Fruit fly (Drosophila melanogaster) whole organism, prepupa: ENCODE results near the gene Argp.

Source experiments
- Blimp-1 ChIP-seq: fragments of 200-800 bp; sonication (Bioruptor generic); optimal IDR thresholded peaks from 3 replicates; lab custom pipeline; 2017; ENCODE audit warnings: missing biosample characterization, missing genetic modification characterization, mild to moderate bottlenecking, moderate library complexity, missing genetic modification reagents
- CG7368 ChIP-seq: fragments of 200-800 bp; sonication (Bioruptor generic); optimal IDR thresholded peaks from 3 replicates; lab custom pipeline; 2016; ENCODE audit warnings: missing biosample characterization, missing genetic modification characterization
- Sox15 ChIP-seq: fragments of 200-800 bp; sonication (Bioruptor generic); optimal IDR thresholded peaks from 3 replicates; lab custom pipeline; 2016; ENCODE audit warnings: missing biosample characterization, missing genetic modification characterization
- eg ChIP-seq: fragments of 200-800 bp; sonication (Bioruptor generic); IDR thresholded peaks from 3 replicates; pipeline ENCODE4 v1.3.6; 2022; ENCODE audit warnings: missing biosample characterization, missing genetic modification characterization

dm6 chr3R:13662149-13662548 is 47.6 kb downstream of the Argp start:
- TF ChIP-seq CG7368: no peak
- TF ChIP-seq Blimp-1 (GFP tag; lab: Kevin White, UChicago): no peak
- TF ChIP-seq Sox15 (GFP tag; lab: Kevin White, UChicago): no peak
- no peak for TF ChIP-seq eg
